Worm (Caenorhabditis elegans) whole organism, mixed stage, embryonic: ENCODE data around the gene vps-53.
A peak's percentile ranks its signal among the peaks of the same experiment; 100 is the strongest.

Experiments used
- M03D4.4 ChIP-seq: sonication (generic microtip); optimal IDR thresholded peaks from 2 replicates; lab custom pipeline; 2017; ENCODE audit warnings: mild to moderate bottlenecking, missing genetic modification characterization, missing compliant biosample characterization
- bed-3 ChIP-seq: fragments of 200-800 bp; sonication (Bioruptor generic); optimal IDR thresholded peaks from 3 replicates; lab custom pipeline; 2018; ENCODE audit warnings: mild to moderate bottlenecking, missing genetic modification characterization, moderate library complexity, missing compliant biosample characterization
- blmp-1 ChIP-seq: fragments of 150-350 bp; optimal IDR thresholded peaks from 2 replicates; lab custom pipeline; 2014; ENCODE audit warnings: missing biosample characterization, missing genetic modification characterization
- ceh-43 ChIP-seq: fragments of 200-800 bp; sonication (Bioruptor generic); optimal IDR thresholded peaks from 2 replicates; lab custom pipeline; 2018; ENCODE audit warnings: mild to moderate bottlenecking, missing genetic modification characterization, moderate library complexity, missing compliant biosample characterization
- ceh-83 ChIP-seq: fragments of 200-800 bp; sonication (Bioruptor generic); optimal IDR thresholded peaks from 2 replicates; lab custom pipeline; 2018; ENCODE audit warnings: mild to moderate bottlenecking, missing genetic modification characterization, missing compliant biosample characterization
- ces-1 ChIP-seq: fragments of 150-350 bp; optimal IDR thresholded peaks from 2 replicates; lab custom pipeline; 2014; ENCODE audit warnings: missing biosample characterization, missing genetic modification reagents, missing genetic modification characterization
- cnd-1 ChIP-seq: fragments of 200-800 bp; sonication (Bioruptor generic); optimal IDR thresholded peaks from 2 replicates; lab custom pipeline; 2018; ENCODE audit warnings: mild to moderate bottlenecking, missing genetic modification characterization, missing compliant biosample characterization
- drap-1 ChIP-seq: fragments of 200-800 bp; sonication (Bioruptor generic); optimal IDR thresholded peaks from 3 replicates; lab custom pipeline; 2018; ENCODE audit warnings: mild to moderate bottlenecking, missing genetic modification characterization, missing compliant biosample characterization
- elt-1 ChIP-seq: sonication (generic microtip); optimal IDR thresholded peaks from 2 replicates; lab custom pipeline; 2017; ENCODE audit warnings: missing genetic modification characterization, mild to moderate bottlenecking, missing compliant biosample characterization, antibody characterized with exemption, moderate library complexity, borderline replicate concordance; ENCODE audit not compliant: insufficient read depth
- elt-3 ChIP-seq: fragments of 150-350 bp; optimal IDR thresholded peaks from 2 replicates; lab custom pipeline; 2014; ENCODE audit warnings: missing biosample characterization, missing genetic modification characterization
- flh-1 ChIP-seq: fragments of 200-800 bp; sonication (Bioruptor generic); optimal IDR thresholded peaks from 2 replicates; lab custom pipeline; 2018; ENCODE audit warnings: mild to moderate bottlenecking, missing genetic modification characterization, moderate library complexity, missing compliant biosample characterization
- ham-2 ChIP-seq: fragments of 200-800 bp; sonication (Bioruptor generic); optimal IDR thresholded peaks from 2 replicates; lab custom pipeline; 2018; ENCODE audit warnings: mild to moderate bottlenecking, missing genetic modification characterization, missing compliant biosample characterization
- hlh-1 ChIP-seq: fragments of 150-350 bp; optimal IDR thresholded peaks from 2 replicates; lab custom pipeline; 2014; ENCODE audit warnings: missing biosample characterization, missing genetic modification reagents, missing genetic modification characterization
- lin-13 ChIP-seq: fragments of 150-350 bp; optimal IDR thresholded peaks from 2 replicates; lab custom pipeline; 2014; ENCODE audit warnings: missing biosample characterization, missing genetic modification characterization
- lin-32 ChIP-seq: fragments of 200-800 bp; sonication (Bioruptor generic); optimal IDR thresholded peaks from 2 replicates; lab custom pipeline; 2018; ENCODE audit warnings: mild to moderate bottlenecking, missing genetic modification characterization, missing compliant biosample characterization
- lsy-2 ChIP-seq: fragments of 150-350 bp; optimal IDR thresholded peaks from 2 replicates; lab custom pipeline; 2014; ENCODE audit warnings: missing biosample characterization, missing genetic modification characterization
- mab-5 ChIP-seq: fragments of 150-350 bp; optimal IDR thresholded peaks from 2 replicates; lab custom pipeline; 2014; ENCODE audit warnings: missing biosample characterization, missing genetic modification characterization
- mep-1 ChIP-seq: fragments of 150-350 bp; optimal IDR thresholded peaks from 2 replicates; lab custom pipeline; 2017; ENCODE audit warnings: missing biosample characterization, missing genetic modification reagents, missing genetic modification characterization, inconsistent platforms
- mls-2 ChIP-seq: sonication (generic microtip); optimal IDR thresholded peaks from 2 replicates; lab custom pipeline; 2016; ENCODE audit warnings: mild to moderate bottlenecking, missing genetic modification characterization, moderate library complexity, missing compliant biosample characterization
- nhr-12 ChIP-seq: fragments of 150-350 bp; optimal IDR thresholded peaks from 2 replicates; lab custom pipeline; 2014; ENCODE audit warnings: missing biosample characterization, missing genetic modification characterization
- nhr-2 ChIP-seq: fragments of 150-350 bp; optimal IDR thresholded peaks from 2 replicates; lab custom pipeline; 2014; ENCODE audit warnings: missing biosample characterization, missing genetic modification characterization
- nhr-237 ChIP-seq: fragments of 150-350 bp; optimal IDR thresholded peaks from 2 replicates; lab custom pipeline; 2014; ENCODE audit warnings: missing biosample characterization, missing genetic modification characterization
- nhr-28 ChIP-seq: fragments of 150-350 bp; optimal IDR thresholded peaks from 2 replicates; lab custom pipeline; 2014; ENCODE audit warnings: missing biosample characterization, missing genetic modification characterization
- nhr-76 ChIP-seq: sonication (generic microtip); optimal IDR thresholded peaks from 2 replicates; lab custom pipeline; 2017; ENCODE audit warnings: missing biosample characterization, missing genetic modification characterization
- pha-4 ChIP-seq: fragments of 150-350 bp; optimal IDR thresholded peaks from 2 replicates; lab custom pipeline; 2018; ENCODE audit warnings: missing biosample characterization, missing genetic modification reagents, missing genetic modification characterization
- sem-2 ChIP-seq: fragments of 200-800 bp; sonication (Bioruptor generic); optimal IDR thresholded peaks from 2 replicates; lab custom pipeline; 2018; ENCODE audit warnings: mild to moderate bottlenecking, missing genetic modification characterization, missing compliant biosample characterization
- snpc-4 ChIP-seq: fragments of 150-350 bp; optimal IDR thresholded peaks from 2 replicates; lab custom pipeline; 2014; ENCODE audit warnings: missing biosample characterization, missing genetic modification characterization
- sptf-1 ChIP-seq: sonication (generic microtip); optimal IDR thresholded peaks from 2 replicates; lab custom pipeline; 2017; ENCODE audit warnings: mild to moderate bottlenecking, missing genetic modification characterization, moderate library complexity, missing compliant biosample characterization
- tbx-8 ChIP-seq: fragments of 200-800 bp; sonication (Bioruptor generic); optimal IDR thresholded peaks from 2 replicates; lab custom pipeline; 2018; ENCODE audit warnings: mild to moderate bottlenecking, missing genetic modification characterization, moderate library complexity, missing compliant biosample characterization
- unc-120 ChIP-seq: sonication (generic microtip); optimal IDR thresholded peaks from 2 replicates; lab custom pipeline; 2017; ENCODE audit warnings: missing genetic modification characterization, missing compliant biosample characterization; ENCODE audit not compliant: poor library complexity, severe bottlenecking
- unc-39 ChIP-seq: fragments of 150-350 bp; optimal IDR thresholded peaks from 2 replicates; lab custom pipeline; 2014; ENCODE audit warnings: missing biosample characterization, missing genetic modification characterization
- unc-62 ChIP-seq: fragments of 150-350 bp; optimal IDR thresholded peaks from 2 replicates; lab custom pipeline; 2014; ENCODE audit warnings: missing biosample characterization, missing genetic modification reagents, missing genetic modification characterization
- zip-8 ChIP-seq: fragments of 150-350 bp; optimal IDR thresholded peaks from 2 replicates; lab custom pipeline; 2014; ENCODE audit warnings: missing biosample characterization, missing genetic modification characterization
- ztf-11 ChIP-seq: fragments of 150-350 bp; optimal IDR thresholded peaks from 2 replicates; lab custom pipeline; 2014; ENCODE audit warnings: missing biosample characterization, missing genetic modification characterization

Gene vps-53

ce11 chrIII:9757414-9757813, at the start of gene vps-53:
Gene vps-53, minus strand, starts transcription at chrIII:9757514.
- TF ChIP-seq sem-2 (GFP tag; lab: Kevin White, UChicago) (no peak), flh-1 (GFP tag; lab: Kevin White, UChicago) (no peak), lin-32 (GFP tag; lab: Kevin White, UChicago) (no peak), nhr-12 (no peak), snpc-4 (tag; lab: Kevin White, UChicago) (no peak), nhr-2 (tag; lab: Kevin White, UChicago) (no peak), unc-39 (tag; lab: Kevin White, UChicago) (no peak), ham-2 (GFP tag; lab: Kevin White, UChicago) (no peak), ceh-43 (GFP tag; lab: Kevin White, UChicago) (no peak), unc-120 (tag; lab: Kevin White, UChicago) (no peak), lin-13 (no peak), nhr-76 (tag; lab: Kevin White, UChicago) (no peak), hlh-1 (tag; lab: Kevin White, UChicago) (no peak), M03D4.4 (no peak), nhr-237 (tag; lab: Kevin White, UChicago) (no peak)

ce11 chrIII:9804997-9805610, 47.8 kb upstream of the vps-53 start, which contains the start of gene riok-3:
Gene riok-3, minus strand, starts transcription at chrIII:9805011.
- TF ChIP-seq ham-2 (GFP tag; lab: Kevin White, UChicago), result peak; percentile 29
- TF ChIP-seq nhr-2 (tag; lab: Kevin White, UChicago), result peak; percentile 55
- TF ChIP-seq nhr-237 (tag; lab: Kevin White, UChicago), result no peak

DNA sequence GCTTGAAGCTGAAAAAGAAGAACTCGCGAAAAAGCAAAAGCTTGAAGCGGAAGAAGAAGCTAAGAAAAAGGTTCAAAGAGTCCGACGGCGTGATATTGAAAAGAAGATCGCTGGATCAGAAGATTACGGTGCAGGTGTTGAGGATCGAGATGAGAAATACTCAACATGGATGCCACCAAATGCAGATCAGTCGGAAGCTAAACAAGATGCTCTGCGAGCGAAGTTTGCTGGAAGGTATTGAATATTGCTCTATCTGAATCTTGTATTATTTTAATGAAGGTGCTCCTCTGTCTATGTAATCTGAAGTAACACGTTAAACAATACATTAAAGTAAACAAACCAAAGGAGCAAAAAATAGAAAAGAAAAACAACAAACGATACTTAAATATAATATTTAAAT, 44.7 kb upstream of the vps-53 start:
- TF ChIP-seq M03D4.4 (no peak), mep-1 (tag; lab: Kevin White, UChicago) (no peak), nhr-12 (no peak), elt-3 (tag; lab: Kevin White, UChicago) (no peak), lin-13 (no peak), snpc-4 (tag; lab: Kevin White, UChicago) (no peak), mls-2 (no peak), hlh-1 (tag; lab: Kevin White, UChicago) (no peak), ces-1 (GFP tag; lab: Kevin White, UChicago) (no peak), ceh-83 (GFP tag; lab: Kevin White, UChicago) (no peak), ham-2 (GFP tag; lab: Kevin White, UChicago) (no peak), sptf-1 (tag; lab: Kevin White, UChicago) (no peak), unc-120 (tag; lab: Kevin White, UChicago) (no peak), nhr-2 (tag; lab: Kevin White, UChicago) (no peak), unc-39 (tag; lab: Kevin White, UChicago) (no peak), nhr-76 (tag; lab: Kevin White, UChicago) (no peak)

ce11 chrIII:9798478-9799157, 41.3 kb upstream of the vps-53 start, which contains the start of gene ZK632.2:
Gene ZK632.2, plus strand, starts transcription at chrIII:9799107.
- TF ChIP-seq flh-1 (GFP tag; lab: Kevin White, UChicago), result no peak
- no peak for TF ChIP-seq tbx-8 (GFP tag; lab: Kevin White, UChicago)
- no peak for TF ChIP-seq ceh-43 (GFP tag; lab: Kevin White, UChicago)
- TF ChIP-seq M03D4.4, result no peak
- no peak for TF ChIP-seq elt-3 (tag; lab: Kevin White, UChicago)
- no peak for TF ChIP-seq nhr-12
- TF ChIP-seq unc-120 (tag; lab: Kevin White, UChicago), result no peak
- no peak for TF ChIP-seq pha-4 (tag; lab: Kevin White, UChicago)
- no peak for TF ChIP-seq lin-32 (GFP tag; lab: Kevin White, UChicago)
- no peak for TF ChIP-seq nhr-28
- no peak for TF ChIP-seq zip-8
- TF ChIP-seq nhr-76 (tag; lab: Kevin White, UChicago), result no peak
- no peak for TF ChIP-seq cnd-1
- TF ChIP-seq nhr-2 (tag; lab: Kevin White, UChicago), result no peak
- TF ChIP-seq unc-39 (tag; lab: Kevin White, UChicago), result no peak
- TF ChIP-seq bed-3 (GFP tag; lab: Kevin White, UChicago), result no peak
- no peak for TF ChIP-seq mab-5 (tag; lab: Kevin White, UChicago)
- no peak for TF ChIP-seq mep-1 (tag; lab: Kevin White, UChicago)
- TF ChIP-seq, all 35 proteins: peak for 0

ce11 chrIII:9796448-9796847, 39.1 kb upstream of the vps-53 start, which contains the start of gene srxa-10:
Gene srxa-10, minus strand, starts transcription at chrIII:9796548.
- TF ChIP-seq lsy-2 (tag; lab: Kevin White, UChicago), result no peak
- no peak for TF ChIP-seq blmp-1
- TF ChIP-seq nhr-28, result no peak
- no peak for TF ChIP-seq lin-13
- TF ChIP-seq lin-32 (GFP tag; lab: Kevin White, UChicago), result no peak
- no peak for TF ChIP-seq mab-5 (tag; lab: Kevin White, UChicago)
- TF ChIP-seq unc-39 (tag; lab: Kevin White, UChicago), result no peak
- TF ChIP-seq drap-1, result no peak
- TF ChIP-seq pha-4 (tag; lab: Kevin White, UChicago), result no peak
- TF ChIP-seq M03D4.4, result no peak
- TF ChIP-seq ztf-11 (tag; lab: Kevin White, UChicago), result no peak
- no peak for TF ChIP-seq hlh-1 (tag; lab: Kevin White, UChicago)
- no peak for TF ChIP-seq nhr-237 (tag; lab: Kevin White, UChicago)
- TF ChIP-seq snpc-4 (tag; lab: Kevin White, UChicago), result no peak
- TF ChIP-seq bed-3 (GFP tag; lab: Kevin White, UChicago), result no peak
- TF ChIP-seq cnd-1, result no peak
- TF ChIP-seq unc-62 (GFP tag; lab: Kevin White, UChicago), result no peak
- TF ChIP-seq elt-1 (tag; lab: Kevin White, UChicago), result no peak
- no peak for TF ChIP-seq flh-1 (GFP tag; lab: Kevin White, UChicago)
- no peak for TF ChIP-seq tbx-8 (GFP tag; lab: Kevin White, UChicago)
